Worm (Caenorhabditis elegans) whole organism, mixed stage, embryonic: ENCODE data around the gene sprr-3.

Source experiments
- ceh-43 ChIP-seq: fragments of 200-800 bp; sonication (Bioruptor generic); optimal IDR thresholded peaks from 2 replicates; lab custom pipeline; 2018; ENCODE audit warnings: mild to moderate bottlenecking, missing genetic modification characterization, moderate library complexity, missing compliant biosample characterization
- elt-1 ChIP-seq: sonication (generic microtip); optimal IDR thresholded peaks from 2 replicates; lab custom pipeline; 2017; ENCODE audit warnings: missing genetic modification characterization, mild to moderate bottlenecking, missing compliant biosample characterization, antibody characterized with exemption, moderate library complexity, borderline replicate concordance; ENCODE audit not compliant: insufficient read depth
- elt-3 ChIP-seq: fragments of 150-350 bp; optimal IDR thresholded peaks from 2 replicates; lab custom pipeline; 2014; ENCODE audit warnings: missing biosample characterization, missing genetic modification characterization
- lin-13 ChIP-seq: fragments of 150-350 bp; optimal IDR thresholded peaks from 2 replicates; lab custom pipeline; 2014; ENCODE audit warnings: missing biosample characterization, missing genetic modification characterization
- lsy-2 ChIP-seq: fragments of 150-350 bp; optimal IDR thresholded peaks from 2 replicates; lab custom pipeline; 2014; ENCODE audit warnings: missing biosample characterization, missing genetic modification characterization
- mep-1 ChIP-seq: fragments of 150-350 bp; optimal IDR thresholded peaks from 2 replicates; lab custom pipeline; 2017; ENCODE audit warnings: missing biosample characterization, missing genetic modification reagents, missing genetic modification characterization, inconsistent platforms
- nhr-28 ChIP-seq: fragments of 150-350 bp; optimal IDR thresholded peaks from 2 replicates; lab custom pipeline; 2014; ENCODE audit warnings: missing biosample characterization, missing genetic modification characterization
- nhr-76 ChIP-seq: sonication (generic microtip); optimal IDR thresholded peaks from 2 replicates; lab custom pipeline; 2017; ENCODE audit warnings: missing biosample characterization, missing genetic modification characterization
- pha-4 ChIP-seq: fragments of 150-350 bp; optimal IDR thresholded peaks from 2 replicates; lab custom pipeline; 2018; ENCODE audit warnings: missing biosample characterization, missing genetic modification reagents, missing genetic modification characterization
- unc-62 ChIP-seq: fragments of 150-350 bp; optimal IDR thresholded peaks from 2 replicates; lab custom pipeline; 2014; ENCODE audit warnings: missing biosample characterization, missing genetic modification reagents, missing genetic modification characterization

DNA sequence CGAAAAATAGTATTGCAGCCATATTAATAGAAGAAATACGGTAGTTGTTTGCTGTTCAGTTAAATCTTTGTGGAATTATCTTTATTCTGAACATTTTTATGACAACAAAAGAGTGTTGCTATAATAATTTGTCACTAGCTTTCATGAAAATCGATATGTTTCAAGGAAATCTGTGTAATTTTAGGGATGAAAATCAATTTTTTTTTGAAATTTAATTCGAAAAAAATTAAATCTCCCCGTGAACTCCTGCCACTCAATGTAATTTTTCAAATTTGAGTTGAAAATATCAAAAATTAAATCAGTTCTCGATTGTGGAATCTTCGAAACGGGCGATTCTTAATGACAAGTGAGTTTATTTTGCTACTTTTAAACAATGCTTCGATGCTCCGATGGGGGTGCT lies 19.3 kb downstream of the sprr-3 start, which contains the start of gene Y69A2AR.46:
- TF ChIP-seq lsy-2 (tag; lab: Kevin White, UChicago) (no peak), elt-3 (no peak), nhr-28 (tag; lab: Kevin White, UChicago) (no peak), lin-13 (tag; lab: Kevin White, UChicago) (no peak), elt-1 (tag; lab: Kevin White, UChicago) (no peak), pha-4 (tag; lab: Kevin White, UChicago) (no peak), mep-1 (tag; lab: Kevin White, UChicago) (no peak), ceh-43 (GFP tag; lab: Kevin White, UChicago) (no peak), nhr-76 (no peak), unc-62 (GFP tag; lab: Kevin White, UChicago) (no peak)
